Fruit fly (Drosophila melanogaster) whole organism, pupa: ENCODE measurements around the gene Diedel3.

Source experiments
- CG15710 ChIP-seq: fragments of 200-800 bp; sonication (Bioruptor generic); optimal IDR thresholded peaks from 2 replicates; lab custom pipeline; 2018; ENCODE audit warnings: missing biosample characterization, mild to moderate bottlenecking, missing genetic modification characterization, moderate library complexity
- CG4496 ChIP-seq: fragments of 200-800 bp; sonication (Bioruptor generic); IDR thresholded peaks from 3 replicates; pipeline ENCODE4 v1.3.6; 2022; ENCODE audit warnings: missing biosample characterization, missing genetic modification characterization

DNA sequence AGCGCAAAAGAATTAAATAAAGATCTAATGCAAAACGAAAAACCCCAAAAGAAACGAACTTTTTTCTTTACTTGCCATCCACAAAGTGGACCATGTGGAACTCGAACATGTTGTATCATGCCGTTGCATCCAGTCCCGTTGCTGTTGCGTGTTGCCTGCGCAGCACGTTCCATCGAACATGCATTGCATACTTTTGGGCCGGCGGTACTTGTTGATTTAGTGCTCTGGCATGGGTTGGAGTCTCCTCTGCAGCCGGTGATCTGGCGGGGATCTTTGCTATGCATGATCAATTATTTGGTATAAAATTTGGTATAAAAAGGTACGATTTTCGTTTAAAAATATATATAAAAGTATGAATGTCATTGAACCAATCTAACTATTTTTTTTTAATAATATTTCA lies 21.7 kb upstream of the Diedel3 start:
- no peak for TF ChIP-seq CG15710
- TF ChIP-seq CG4496 (GFP tag; lab: Robert Waterston, UW), result no peak
